Worm (Caenorhabditis elegans): ENCODE results near the gene M117.4.

The M117.4 gene

ce11 chrIV:11809708-11810114, 23.6 kb downstream of the M117.4 start (continued):
- peak in 1 of 2 experiments; percentile 65 for TF ChIP-seq hif-1 (tag; optimal IDR thresholded peaks at IDR 0.05)

ce11 chrIV:11809047-11809446, 24.3 kb downstream of the M117.4 start:
- TF ChIP-seq unc-130 (GFP tag; optimal IDR thresholded peaks at IDR 0.05): no peak
- TF ChIP-seq hlh-30 (tag; optimal IDR thresholded peaks at IDR 0.05; ENCODE audit: insufficient read depth): peak; percentile 12
- no peak for TF ChIP-seq snpc-4 (tag; optimal IDR thresholded peaks at IDR 0.05)
- no peak for TF ChIP-seq zfp-2 (tag; optimal IDR thresholded peaks at IDR 0.05)
- TF ChIP-seq aha-1 (tag): no peak
- no peak for TF ChIP-seq hmg-1.1 (GFP tag; IDR thresholded peaks at IDR 0.05)
- no peak for TF ChIP-seq mes-2 (tag; optimal IDR thresholded peaks at IDR 0.05; ENCODE audit: poor library complexity, severe bottlenecking)
- no peak for TF ChIP-seq lir-3 (tag; optimal IDR thresholded peaks at IDR 0.05)
- no peak for TF ChIP-seq lim-7 (GFP tag; IDR thresholded peaks at IDR 0.05)
- TF ChIP-seq F37D6.2 (tag; optimal IDR thresholded peaks at IDR 0.05): no peak
- no peak for TF ChIP-seq Y48G9A.11 (GFP tag; IDR thresholded peaks at IDR 0.05)
- TF ChIP-seq F10B5.3 (tag; optimal IDR thresholded peaks at IDR 0.05): no peak
- no peak for TF ChIP-seq ztf-7 (tag; optimal IDR thresholded peaks at IDR 0.05)
- peak in 1 of 2 experiments; percentile 0 for TF ChIP-seq daf-16 (GFP tag; optimal IDR thresholded peaks at IDR 0.05)
- TF ChIP-seq daf-16 (tag; optimal IDR thresholded peaks at IDR 0.05): no peak
- no peak for TF ChIP-seq lsy-2 (tag; optimal IDR thresholded peaks at IDR 0.05)
- TF ChIP-seq nhr-28 (tag; optimal IDR thresholded peaks at IDR 0.05): peak; percentile 75

- TF ChIP-seq fos-1 (tag; optimal IDR thresholded peaks at IDR 0.05) (no peak), lsy-2 (tag; optimal IDR thresholded peaks at IDR 0.05) (no peak), nhr-11 (tag; optimal IDR thresholded peaks at IDR 0.05) (no peak), lin-13 (GFP tag; optimal IDR thresholded peaks at IDR 0.05) (no peak), lin-29 (GFP tag; IDR thresholded peaks at IDR 0.05) (no peak), lin-15B (tag; optimal IDR thresholded peaks at IDR 0.05) (no peak), hmg-1.1 (GFP tag; IDR thresholded peaks at IDR 0.05) (no peak), mxl-2 (GFP tag; conservative IDR thresholded peaks at IDR 0.05) (no peak), nhr-48 (tag; optimal IDR thresholded peaks at IDR 0.05) (no peak)
These were observed 29.3 kb downstream of the M117.4 start, which contains the start of gene H01G02.1 for ce11 chrIV:11804053-11804452. Gene H01G02.1, minus strand, starts transcription at chrIV:11804153.

- TF ChIP-seq T20F7.1 (GFP tag; optimal IDR thresholded peaks at IDR 0.05): no peak
- no peak for TF ChIP-seq nhr-77 (tag; optimal IDR thresholded peaks at IDR 0.05)
- no peak for TF ChIP-seq lin-15B (tag; optimal IDR thresholded peaks at IDR 0.05)
- no peak for TF ChIP-seq F10B5.3 (tag; optimal IDR thresholded peaks at IDR 0.05)
- no peak for TF ChIP-seq F44E2.7 (GFP tag; IDR thresholded peaks at IDR 0.05)
- TF ChIP-seq lir-3 (tag; optimal IDR thresholded peaks at IDR 0.05): no peak
- TF ChIP-seq nhr-41 (GFP tag; IDR thresholded peaks at IDR 0.05): no peak
- no peak for TF ChIP-seq ama-1 (optimal IDR thresholded peaks at IDR 0.05)
These were observed 30.3 kb downstream of the M117.4 start, which contains the start of gene H01G02.4 for ce11 chrIV:11803044-11803443. Gene H01G02.4, minus strand, starts transcription at chrIV:11803144.

- no peak for TF ChIP-seq nhr-11 (tag; optimal IDR thresholded peaks at IDR 0.05)
- TF ChIP-seq hlh-30 (tag; optimal IDR thresholded peaks at IDR 0.05; ENCODE audit: insufficient read depth): no peak
- no peak for TF ChIP-seq daf-16 (GFP tag; optimal IDR thresholded peaks at IDR 0.05)
- no peak for TF ChIP-seq daf-16 (tag; optimal IDR thresholded peaks at IDR 0.05)
- no peak for TF ChIP-seq ceh-44 (GFP tag; IDR thresholded peaks at IDR 0.05)
- no peak for TF ChIP-seq pqm-1 (tag; optimal IDR thresholded peaks at IDR 0.05)
- no peak for TF ChIP-seq fkh-10 (GFP tag; optimal IDR thresholded peaks at IDR 0.05)
These were observed 32.3 kb downstream of the M117.4 start, which contains the start of gene dyf-18 for ce11 chrIV:11801078-11801477. Gene dyf-18, minus strand, starts transcription at chrIV:11801178.

ce11 chrIV:11799240-11799639, 34.1 kb downstream of the M117.4 start:
- no peak for TF ChIP-seq snpc-1.2 (GFP tag; IDR thresholded peaks at IDR 0.05)
- TF ChIP-seq ceh-20 (GFP tag; IDR thresholded peaks at IDR 0.05): peak; percentile 53; the same call in 1 of the 2 replicates
- peak in 1 of 2 experiments; percentile 82 for TF ChIP-seq unc-62 (GFP tag; optimal IDR thresholded peaks at IDR 0.05 in 1 of 2)
- no peak for TF ChIP-seq unc-62 (tag; optimal IDR thresholded peaks at IDR 0.05)
- TF ChIP-seq fos-1 (tag; optimal IDR thresholded peaks at IDR 0.05): no peak
- TF ChIP-seq ZK337.2 (GFP tag; IDR thresholded peaks at IDR 0.05): no peak
- peak; percentile 61 for TF ChIP-seq aha-1 (tag)
- no peak for TF ChIP-seq zfp-2 (tag; optimal IDR thresholded peaks at IDR 0.05)
